Fruit fly (Drosophila melanogaster): ENCODE results near the gene P5cr-2.

P5cr-2 gene

dm6 chr3R:17550827-17551468 is 16.3 kb downstream of the P5cr-2 start:
- TF ChIP-seq CG17801 (GFP tag; optimal IDR thresholded peaks at IDR 0.05; ENCODE audit: partially characterized antibody): no peak

dm6 chr3R:17557487-17557886 is 22.9 kb downstream of the P5cr-2 start:
- no peak for TF ChIP-seq CG17801 (GFP tag; optimal IDR thresholded peaks at IDR 0.05; ENCODE audit: partially characterized antibody)

- no peak for TF ChIP-seq CG17801 (GFP tag; optimal IDR thresholded peaks at IDR 0.05; ENCODE audit: partially characterized antibody)
These were observed 24.0 kb downstream of the P5cr-2 start, which contains the start of gene Hmx for dm6 chr3R:17558630-17559029. Hmx (plus strand) TSS chr3R:17558930.

dm6 chr3R:17561175-17561574 is 26.6 kb downstream of the P5cr-2 start:
- TF ChIP-seq CG17801 (GFP tag; optimal IDR thresholded peaks at IDR 0.05; ENCODE audit: partially characterized antibody): no peak

- no peak for TF ChIP-seq CG17801 (GFP tag; optimal IDR thresholded peaks at IDR 0.05; ENCODE audit: partially characterized antibody)
These were observed 30.2 kb downstream of the P5cr-2 start for dm6 chr3R:17564837-17565236.

- no peak for TF ChIP-seq CG17801 (GFP tag; optimal IDR thresholded peaks at IDR 0.05; ENCODE audit: partially characterized antibody)
These were observed 32.2 kb downstream of the P5cr-2 start for dm6 chr3R:17566619-17567489.

dm6 chr3R:17583658-17584460 is 49.2 kb downstream of the P5cr-2 start:
- no peak for TF ChIP-seq CG17801 (GFP tag; optimal IDR thresholded peaks at IDR 0.05; ENCODE audit: partially characterized antibody)
